Fruit fly (Drosophila melanogaster): ENCODE measurements around the gene CG6244.
A peak's percentile ranks its signal among the peaks of the same experiment; 100 is the strongest.

DNA sequence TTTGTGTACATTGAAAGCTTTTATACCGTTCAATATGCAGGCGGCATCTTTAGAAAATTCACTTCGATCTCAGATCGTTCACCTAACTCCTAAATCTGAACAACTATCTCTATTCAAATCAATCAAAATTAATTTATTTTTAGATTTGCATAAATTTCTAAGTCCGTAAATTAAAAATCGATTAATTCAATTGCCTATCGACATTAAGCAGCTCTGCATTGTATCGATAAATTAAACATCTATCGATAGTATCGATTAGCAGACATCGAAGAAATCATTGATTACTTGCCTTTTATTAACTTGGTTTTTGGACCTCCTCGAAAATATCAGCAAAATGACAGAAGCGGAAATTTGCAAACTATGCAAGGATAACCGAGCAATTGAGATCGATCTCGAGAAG is 8.6 kb downstream of the CG6244 start, which contains the start of gene CkIIalpha-i1:
- no peak for TF ChIP-seq CG7045 (GFP tag; optimal IDR thresholded peaks at IDR 0.05)
- no peak for TF ChIP-seq CG14711 (tag; optimal IDR thresholded peaks at IDR 0.05)
- TF ChIP-seq cic (GFP tag; optimal IDR thresholded peaks at IDR 0.05), result no peak
- peak; percentile 84 for TF ChIP-seq kay (GFP tag; ENCODE audit: borderline replicate concordance)
- no peak for TF ChIP-seq CG5204 (GFP tag; optimal IDR thresholded peaks at IDR 0.05)
- TF ChIP-seq cnc (optimal IDR thresholded peaks at IDR 0.05), result no peak
- no peak for TF ChIP-seq Mnt (GFP tag; optimal IDR thresholded peaks at IDR 0.05)
